Worm (Caenorhabditis elegans) whole organism, mixed stage, embryonic: Measurements from ENCODE around the gene F10E9.10.
"Not testable (repeated sequence)": the region's sequence is repeated elsewhere in the genome, so short reads cannot be mapped to it uniquely, and the experiment has no call there.

Experiments used
- M03D4.4 ChIP-seq: sonication (generic microtip); optimal IDR thresholded peaks from 2 replicates; lab custom pipeline; 2017; ENCODE audit warnings: mild to moderate bottlenecking, missing genetic modification characterization, missing compliant biosample characterization
- blmp-1 ChIP-seq: fragments of 150-350 bp; optimal IDR thresholded peaks from 2 replicates; lab custom pipeline; 2014; ENCODE audit warnings: missing biosample characterization, missing genetic modification characterization
- ceh-39 ChIP-seq: fragments of 150-350 bp; optimal IDR thresholded peaks from 2 replicates; lab custom pipeline; 2014; ENCODE audit warnings: missing biosample characterization, missing genetic modification characterization
- ceh-43 ChIP-seq: fragments of 200-800 bp; sonication (Bioruptor generic); optimal IDR thresholded peaks from 2 replicates; lab custom pipeline; 2018; ENCODE audit warnings: mild to moderate bottlenecking, missing genetic modification characterization, moderate library complexity, missing compliant biosample characterization
- ces-1 ChIP-seq: fragments of 150-350 bp; optimal IDR thresholded peaks from 2 replicates; lab custom pipeline; 2014; ENCODE audit warnings: missing biosample characterization, missing genetic modification reagents, missing genetic modification characterization
- cnd-1 ChIP-seq: fragments of 200-800 bp; sonication (Bioruptor generic); optimal IDR thresholded peaks from 2 replicates; lab custom pipeline; 2018; ENCODE audit warnings: mild to moderate bottlenecking, missing genetic modification characterization, missing compliant biosample characterization
- drap-1 ChIP-seq: fragments of 200-800 bp; sonication (Bioruptor generic); optimal IDR thresholded peaks from 3 replicates; lab custom pipeline; 2018; ENCODE audit warnings: mild to moderate bottlenecking, missing genetic modification characterization, missing compliant biosample characterization
- elt-1 ChIP-seq: sonication (generic microtip); optimal IDR thresholded peaks from 2 replicates; lab custom pipeline; 2017; ENCODE audit warnings: missing genetic modification characterization, mild to moderate bottlenecking, missing compliant biosample characterization, antibody characterized with exemption, moderate library complexity, borderline replicate concordance; ENCODE audit not compliant: insufficient read depth
- elt-3 ChIP-seq: fragments of 150-350 bp; optimal IDR thresholded peaks from 2 replicates; lab custom pipeline; 2014; ENCODE audit warnings: missing biosample characterization, missing genetic modification characterization
- flh-1 ChIP-seq: fragments of 200-800 bp; sonication (Bioruptor generic); optimal IDR thresholded peaks from 2 replicates; lab custom pipeline; 2018; ENCODE audit warnings: mild to moderate bottlenecking, missing genetic modification characterization, moderate library complexity, missing compliant biosample characterization
- ham-2 ChIP-seq: fragments of 200-800 bp; sonication (Bioruptor generic); optimal IDR thresholded peaks from 2 replicates; lab custom pipeline; 2018; ENCODE audit warnings: mild to moderate bottlenecking, missing genetic modification characterization, missing compliant biosample characterization
- hlh-1 ChIP-seq: fragments of 150-350 bp; optimal IDR thresholded peaks from 2 replicates; lab custom pipeline; 2014; ENCODE audit warnings: missing biosample characterization, missing genetic modification reagents, missing genetic modification characterization
- lin-13 ChIP-seq: fragments of 150-350 bp; optimal IDR thresholded peaks from 2 replicates; lab custom pipeline; 2014; ENCODE audit warnings: missing biosample characterization, missing genetic modification characterization
- lin-32 ChIP-seq: fragments of 200-800 bp; sonication (Bioruptor generic); optimal IDR thresholded peaks from 2 replicates; lab custom pipeline; 2018; ENCODE audit warnings: mild to moderate bottlenecking, missing genetic modification characterization, missing compliant biosample characterization
- lsy-2 ChIP-seq: fragments of 150-350 bp; optimal IDR thresholded peaks from 2 replicates; lab custom pipeline; 2014; ENCODE audit warnings: missing biosample characterization, missing genetic modification characterization
- mab-5 ChIP-seq: fragments of 150-350 bp; optimal IDR thresholded peaks from 2 replicates; lab custom pipeline; 2014; ENCODE audit warnings: missing biosample characterization, missing genetic modification characterization
- mep-1 ChIP-seq: fragments of 150-350 bp; optimal IDR thresholded peaks from 2 replicates; lab custom pipeline; 2017; ENCODE audit warnings: missing biosample characterization, missing genetic modification reagents, missing genetic modification characterization, inconsistent platforms
- mls-2 ChIP-seq: sonication (generic microtip); optimal IDR thresholded peaks from 2 replicates; lab custom pipeline; 2016; ENCODE audit warnings: mild to moderate bottlenecking, missing genetic modification characterization, moderate library complexity, missing compliant biosample characterization
- nhr-12 ChIP-seq: fragments of 150-350 bp; optimal IDR thresholded peaks from 2 replicates; lab custom pipeline; 2014; ENCODE audit warnings: missing biosample characterization, missing genetic modification characterization
- nhr-237 ChIP-seq: fragments of 150-350 bp; optimal IDR thresholded peaks from 2 replicates; lab custom pipeline; 2014; ENCODE audit warnings: missing biosample characterization, missing genetic modification characterization
- nhr-28 ChIP-seq: fragments of 150-350 bp; optimal IDR thresholded peaks from 2 replicates; lab custom pipeline; 2014; ENCODE audit warnings: missing biosample characterization, missing genetic modification characterization
- pha-4 ChIP-seq: fragments of 150-350 bp; optimal IDR thresholded peaks from 2 replicates; lab custom pipeline; 2018; ENCODE audit warnings: missing biosample characterization, missing genetic modification reagents, missing genetic modification characterization
- snpc-4 ChIP-seq: fragments of 150-350 bp; optimal IDR thresholded peaks from 2 replicates; lab custom pipeline; 2014; ENCODE audit warnings: missing biosample characterization, missing genetic modification characterization
- sptf-1 ChIP-seq: sonication (generic microtip); optimal IDR thresholded peaks from 2 replicates; lab custom pipeline; 2017; ENCODE audit warnings: mild to moderate bottlenecking, missing genetic modification characterization, moderate library complexity, missing compliant biosample characterization
- tbx-8 ChIP-seq: fragments of 200-800 bp; sonication (Bioruptor generic); optimal IDR thresholded peaks from 2 replicates; lab custom pipeline; 2018; ENCODE audit warnings: mild to moderate bottlenecking, missing genetic modification characterization, moderate library complexity, missing compliant biosample characterization
- unc-120 ChIP-seq: sonication (generic microtip); optimal IDR thresholded peaks from 2 replicates; lab custom pipeline; 2017; ENCODE audit warnings: missing genetic modification characterization, missing compliant biosample characterization; ENCODE audit not compliant: poor library complexity, severe bottlenecking
- unc-39 ChIP-seq: fragments of 150-350 bp; optimal IDR thresholded peaks from 2 replicates; lab custom pipeline; 2014; ENCODE audit warnings: missing biosample characterization, missing genetic modification characterization
- unc-62 ChIP-seq: fragments of 150-350 bp; optimal IDR thresholded peaks from 2 replicates; lab custom pipeline; 2014; ENCODE audit warnings: missing biosample characterization, missing genetic modification reagents, missing genetic modification characterization

Gene F10E9.10

DNA sequence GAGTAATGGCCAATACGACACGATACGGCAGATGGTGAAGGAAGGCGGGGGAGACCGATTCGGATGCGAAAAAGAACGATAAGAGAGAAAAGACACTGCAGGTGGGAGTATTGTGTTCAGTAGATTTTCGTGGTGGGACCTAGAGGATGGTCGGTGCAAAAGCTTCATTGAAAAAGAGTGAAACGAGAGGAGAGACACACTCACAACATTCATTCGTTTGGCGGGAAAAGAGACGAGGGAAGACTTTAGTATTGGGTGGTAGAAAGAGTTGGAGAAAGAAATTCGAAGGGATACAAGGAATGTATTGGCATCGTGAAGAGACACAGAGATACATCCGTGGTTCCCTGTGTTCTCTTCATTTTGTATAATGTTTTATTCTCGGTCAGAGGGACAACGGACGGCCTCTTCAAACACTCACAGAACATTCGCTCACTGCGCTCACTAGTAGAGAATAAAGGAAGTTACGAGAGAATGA is 36.4 kb upstream of the F10E9.10 start:
- TF ChIP-seq nhr-28 (tag; lab: Kevin White, UChicago) = no peak
- no peak for TF ChIP-seq mab-5
- peak; percentile 71 for TF ChIP-seq unc-62
- peak; percentile 35 for TF ChIP-seq lsy-2 (tag; lab: Kevin White, UChicago)
- TF ChIP-seq ces-1 (GFP tag; lab: Kevin White, UChicago) = peak; percentile 68
- TF ChIP-seq snpc-4 (tag; lab: Kevin White, UChicago) = no peak
- peak; percentile 62 for TF ChIP-seq mls-2 (tag; lab: Kevin White, UChicago)
- no peak for TF ChIP-seq drap-1 (GFP tag; lab: Kevin White, UChicago)
- peak; percentile 31 for TF ChIP-seq M03D4.4 (tag; lab: Kevin White, UChicago)
- no peak for TF ChIP-seq nhr-12
- TF ChIP-seq pha-4 (tag; lab: Kevin White, UChicago) = peak; percentile 33
- no peak for TF ChIP-seq blmp-1
- TF ChIP-seq nhr-237 (tag; lab: Kevin White, UChicago) = peak; percentile 28
- TF ChIP-seq lin-32 (GFP tag; lab: Kevin White, UChicago) = peak; percentile 47
- no peak for TF ChIP-seq lin-13 (tag; lab: Kevin White, UChicago)
- peak; percentile 70 for TF ChIP-seq hlh-1 (tag; lab: Kevin White, UChicago)
- no peak for TF ChIP-seq unc-39 (tag; lab: Kevin White, UChicago)
- peak; percentile 78 for TF ChIP-seq cnd-1
- TF ChIP-seq mep-1 = peak; percentile 48
- peak; percentile 64 for TF ChIP-seq unc-120 (tag; lab: Kevin White, UChicago)
- no peak for TF ChIP-seq ham-2 (GFP tag; lab: Kevin White, UChicago)
- TF ChIP-seq tbx-8 (GFP tag; lab: Kevin White, UChicago) = no peak

DNA sequence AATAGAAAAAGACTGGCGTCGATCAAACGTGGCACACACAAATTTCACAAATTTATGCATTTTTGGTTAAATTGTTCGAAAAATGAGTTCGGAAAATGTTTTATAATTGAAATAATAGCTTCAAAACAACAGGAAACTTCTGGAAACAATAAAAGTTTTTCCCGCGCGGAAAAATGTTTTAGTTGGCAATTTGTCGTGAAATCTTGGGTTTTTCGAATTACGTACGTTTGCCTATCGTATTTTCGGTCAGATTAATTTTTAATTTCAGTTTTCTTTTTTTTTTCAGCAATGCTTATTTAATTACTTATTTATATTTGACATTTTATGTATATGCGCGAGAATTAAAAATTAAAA is 35.4 kb upstream of the F10E9.10 start:
- TF ChIP-seq cnd-1 = no peak

DNA sequence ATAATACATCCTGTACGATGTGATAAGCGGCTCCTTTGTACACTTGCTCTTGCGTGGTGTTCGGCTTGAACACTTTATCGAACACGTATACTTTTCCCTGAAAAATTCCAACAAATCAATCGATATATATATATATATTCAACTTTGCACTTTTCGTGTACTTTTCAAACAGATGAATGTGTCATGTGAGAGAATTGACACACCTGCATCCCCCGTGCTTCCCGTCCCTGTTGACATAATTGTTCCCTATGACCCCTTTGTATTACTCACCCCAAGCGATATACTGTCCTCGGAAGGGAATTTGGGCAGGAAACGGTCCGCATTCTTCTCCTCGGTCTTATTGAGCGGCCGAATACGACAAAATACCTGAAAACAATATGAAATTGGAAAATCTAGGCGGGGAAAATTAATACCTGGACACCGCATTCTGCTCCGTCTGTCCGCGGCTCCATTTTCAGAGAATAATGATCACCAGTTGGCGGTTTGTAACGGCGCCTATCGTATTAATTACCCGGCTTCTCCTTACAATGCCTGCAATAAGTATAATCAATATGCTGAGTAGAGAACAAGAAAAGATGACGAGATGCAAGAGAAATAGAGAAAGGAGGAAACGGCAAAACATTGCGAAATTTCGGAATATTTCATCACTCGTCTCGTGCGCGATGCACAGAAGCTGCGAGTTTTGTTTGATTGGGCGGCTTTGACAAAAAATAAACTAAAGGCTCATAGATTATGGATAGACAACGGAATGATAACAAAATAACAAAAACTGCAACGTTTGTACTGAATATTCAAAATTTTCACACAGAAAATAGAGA is 34.8 kb upstream of the F10E9.10 start, which contains the start of gene unc-116:
Gene unc-116 (minus strand): TSS at position 531 of the 818 bp plus-strand sequence.
- TF ChIP-seq sptf-1 (tag; lab: Kevin White, UChicago) = no peak
- TF ChIP-seq ces-1 (GFP tag; lab: Kevin White, UChicago) = peak; percentile 50
- no peak for TF ChIP-seq lin-13 (tag; lab: Kevin White, UChicago)
- TF ChIP-seq elt-1 = no peak
- no peak for TF ChIP-seq lsy-2 (tag; lab: Kevin White, UChicago)
- TF ChIP-seq ham-2 (GFP tag; lab: Kevin White, UChicago) = peak; percentile 11
- TF ChIP-seq blmp-1 = no peak
- TF ChIP-seq snpc-4 (tag; lab: Kevin White, UChicago) = no peak
- no peak for TF ChIP-seq flh-1 (GFP tag; lab: Kevin White, UChicago)
- TF ChIP-seq pha-4 (tag; lab: Kevin White, UChicago) = peak; percentile 78
- peak; percentile 13 for TF ChIP-seq elt-3 (tag; lab: Kevin White, UChicago)
- TF ChIP-seq nhr-237 (tag; lab: Kevin White, UChicago) = peak; percentile 69
- TF ChIP-seq cnd-1 = no peak

DNA sequence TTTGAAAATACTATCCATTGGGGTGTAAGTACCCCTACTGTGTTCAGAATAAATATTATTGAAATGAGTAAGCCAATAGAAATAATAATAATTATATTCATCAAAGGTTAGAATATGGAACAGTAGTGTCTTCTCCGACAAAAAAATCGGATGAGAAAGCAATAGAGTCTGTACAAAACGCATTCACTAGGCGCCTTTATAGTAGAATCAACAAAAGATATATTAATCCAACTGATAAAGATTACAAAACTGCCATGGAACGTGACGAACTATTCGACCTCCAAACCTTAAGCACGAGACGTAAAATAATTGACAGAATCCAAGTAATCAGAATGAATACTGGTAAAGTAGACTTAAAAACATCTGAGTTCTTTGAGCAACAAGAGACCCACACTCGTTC is 27.7 kb upstream of the F10E9.10 start, which contains the start of gene clc-29:
Gene clc-29 (minus strand): TSS at position 101 of the 400 bp plus-strand sequence.
- not testable (repeated sequence) for TF ChIP-seq ceh-39; lin-32 (GFP tag; lab: Kevin White, UChicago); lin-13 (tag; lab: Kevin White, UChicago)

DNA sequence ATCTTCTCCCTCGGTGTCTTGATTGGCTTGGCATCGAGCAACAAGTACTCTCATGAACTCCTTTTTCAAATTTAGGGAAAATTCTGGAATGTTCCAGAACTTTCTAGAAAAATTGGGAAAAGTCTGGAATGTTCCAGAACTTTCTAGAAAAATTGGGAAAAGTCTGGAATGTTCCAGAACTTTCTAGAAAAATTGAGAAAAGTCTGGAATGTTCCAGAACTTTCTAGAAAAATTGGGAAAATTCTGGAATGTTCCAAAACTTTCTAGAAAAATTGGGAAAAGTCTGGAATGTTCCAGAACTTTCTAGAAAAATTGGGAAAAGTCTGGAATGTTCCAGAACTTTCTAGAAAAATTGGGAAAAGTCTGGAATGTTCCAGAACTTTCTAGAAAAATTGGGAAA is 24.2 kb upstream of the F10E9.10 start, which contains the start of gene ZC262.7:
Gene ZC262.7 (minus strand): TSS at position 54 of the 400 bp plus-strand sequence.
- TF ChIP-seq tbx-8 (GFP tag; lab: Kevin White, UChicago); nhr-237 (tag; lab: Kevin White, UChicago); ceh-43 (GFP tag; lab: Kevin White, UChicago): not testable (repeated sequence)
